Fruit fly (Drosophila melanogaster) whole organism, embryonic: ENCODE data around the gene CG12299.

ENCODE experiments used
- Antp ChIP-seq: fragments of 200-800 bp; sonication (Bioruptor generic); optimal IDR thresholded peaks from 3 replicates; lab custom pipeline; 2016; ENCODE audit warnings: missing biosample characterization, missing genetic modification characterization
- Atf3 ChIP-seq: fragments of 200-800 bp; sonication (Bioruptor generic); optimal IDR thresholded peaks from 3 replicates; lab custom pipeline; 2016; ENCODE audit warnings: missing biosample characterization, missing genetic modification characterization
- CG10267 ChIP-seq: fragments of 200-800 bp; sonication (Bioruptor generic); optimal IDR thresholded peaks from 2 replicates; lab custom pipeline; 2018; ENCODE audit warnings: missing biosample characterization, mild to moderate bottlenecking, missing genetic modification characterization, moderate library complexity
- CG10979 ChIP-seq: fragments of 200-800 bp; sonication (Bioruptor generic); optimal IDR thresholded peaks from 2 replicates; lab custom pipeline; 2018; ENCODE audit warnings: missing biosample characterization, mild to moderate bottlenecking, missing genetic modification characterization, moderate library complexity
- CG13123 ChIP-seq: fragments of 200-800 bp; sonication (Bioruptor generic); optimal IDR thresholded peaks from 2 replicates; lab custom pipeline; 2016; ENCODE audit warnings: missing biosample characterization, missing genetic modification characterization
- CG13775 ChIP-seq: fragments of 200-800 bp; sonication (Bioruptor generic); optimal IDR thresholded peaks from 3 replicates; lab custom pipeline; 2017; ENCODE audit warnings: missing biosample characterization, mild to moderate bottlenecking, missing genetic modification characterization
- CG14710 ChIP-seq: fragments of 200-800 bp; sonication (Bioruptor generic); optimal IDR thresholded peaks from 3 replicates; lab custom pipeline; 2019; ENCODE audit warnings: missing biosample characterization, mild to moderate bottlenecking, missing genetic modification characterization, moderate library complexity
- CG1603 ChIP-seq: fragments of 200-800 bp; sonication (Bioruptor generic); optimal IDR thresholded peaks from 2 replicates; lab custom pipeline; 2019; ENCODE audit warnings: missing biosample characterization, mild to moderate bottlenecking, missing genetic modification characterization, moderate library complexity
- CG2199 ChIP-seq: fragments of 200-800 bp; sonication (Bioruptor generic); IDR thresholded peaks from 3 replicates; pipeline ENCODE4 v1.3.6; 2022; ENCODE audit warnings: missing biosample characterization, missing genetic modification characterization
- CG30403 ChIP-seq: fragments of 200-800 bp; sonication (Bioruptor generic); optimal IDR thresholded peaks from 3 replicates; lab custom pipeline; 2016; ENCODE audit warnings: missing biosample characterization, missing genetic modification characterization
- CG34422 ChIP-seq: fragments of 200-800 bp; sonication (Bioruptor generic); IDR thresholded peaks from 3 replicates; pipeline ENCODE4 v1.3.6; 2022; ENCODE audit warnings: missing biosample characterization, missing genetic modification characterization
- CG3726 ChIP-seq: fragments of 200-800 bp; sonication (Bioruptor generic); IDR thresholded peaks from 3 replicates; pipeline ENCODE4, ENCODE4 v1.3.6; 2022; ENCODE audit warnings: missing biosample characterization, missing genetic modification characterization
- CG4617 ChIP-seq: fragments of 200-800 bp; sonication (Bioruptor generic); optimal IDR thresholded peaks from 3 replicates; lab custom pipeline; 2016; ENCODE audit warnings: missing biosample characterization, missing genetic modification characterization, borderline replicate concordance
- CG8765 ChIP-seq: fragments of 200-800 bp; sonication (Bioruptor generic); IDR thresholded peaks from 2 replicates; pipeline ENCODE4 v1.3.6; 2022; ENCODE audit warnings: missing biosample characterization, missing genetic modification characterization
- CG9932 ChIP-seq: fragments of 200-800 bp; sonication (Bioruptor generic); IDR thresholded peaks from 2 replicates; pipeline ENCODE4 v1.3.6; 2022; ENCODE audit warnings: missing biosample characterization, missing genetic modification characterization
- Doc3 ChIP-seq: fragments of 200-800 bp; sonication (Bioruptor generic); IDR thresholded peaks from 3 replicates; pipeline ENCODE4 v1.3.6; 2022; ENCODE audit warnings: missing biosample characterization, missing genetic modification characterization; ENCODE audit not compliant: partially characterized antibody
- Ets97D ChIP-seq: fragments of 200-800 bp; sonication (Bioruptor generic); optimal IDR thresholded peaks from 3 replicates; lab custom pipeline; 2016; ENCODE audit warnings: missing biosample characterization, missing genetic modification characterization
- Fer1 ChIP-seq: fragments of 200-800 bp; sonication (Bioruptor generic); optimal IDR thresholded peaks from 2 replicates; lab custom pipeline; 2017; ENCODE audit warnings: missing biosample characterization, mild to moderate bottlenecking, missing genetic modification characterization
- Hand ChIP-seq: fragments of 200-800 bp; sonication (Bioruptor generic); optimal IDR thresholded peaks from 2 replicates; lab custom pipeline; 2017; ENCODE audit warnings: mild to moderate bottlenecking, missing biosample characterization, missing genetic modification reagents, missing genetic modification characterization
- Hr78 ChIP-seq, 2 experiments: fragments of 200-800 bp in 1 of 2; fragments of >200 bp in 1 of 2; sonication (Bioruptor generic) in 1 of 2; optimal IDR thresholded peaks; 2 replicates each; lab custom pipeline; 2017 to 2019; ENCODE audit warnings: missing biosample characterization in 2 of 2, missing genetic modification characterization in 2 of 2, mild to moderate bottlenecking in 1 of 2, moderate library complexity in 1 of 2
- Lhr ChIP-seq: fragments of 200-800 bp; sonication (Bioruptor generic); optimal IDR thresholded peaks from 3 replicates; lab custom pipeline; 2017; ENCODE audit warnings: mild to moderate bottlenecking, missing biosample characterization, missing genetic modification reagents, missing genetic modification characterization
- MESR4 ChIP-seq: fragments of 200-800 bp; sonication (Bioruptor generic); optimal IDR thresholded peaks from 2 replicates; lab custom pipeline; 2018; ENCODE audit warnings: missing biosample characterization, mild to moderate bottlenecking, missing genetic modification characterization, moderate library complexity
- Med ChIP-seq: fragments of 200-800 bp; sonication (Bioruptor generic); peaks from one replicate; lab custom pipeline; 2016; ENCODE audit warnings: missing biosample characterization, missing genetic modification characterization, mild to moderate bottlenecking, inconsistent platforms, moderate library complexity
- NfI ChIP-seq: fragments of 200-800 bp; sonication (Bioruptor generic); optimal IDR thresholded peaks from 3 replicates; lab custom pipeline; 2018; ENCODE audit warnings: missing biosample characterization, mild to moderate bottlenecking, missing genetic modification characterization, moderate library complexity
- Opbp ChIP-seq: fragments of 200-800 bp; sonication (Bioruptor generic); IDR thresholded peaks from 3 replicates; pipeline ENCODE4 v1.3.6; 2022; ENCODE audit warnings: missing biosample characterization, missing genetic modification characterization; ENCODE audit not compliant: partially characterized antibody
- PHDP ChIP-seq: fragments of 200-800 bp; sonication (Bioruptor generic); optimal IDR thresholded peaks from 3 replicates; lab custom pipeline; 2018; ENCODE audit warnings: missing biosample characterization, mild to moderate bottlenecking, missing genetic modification characterization, moderate library complexity
- Ptx1 ChIP-seq: fragments of 200-800 bp; sonication (Bioruptor generic); IDR thresholded peaks from 2 replicates; pipeline ENCODE4 v1.3.6; 2022; ENCODE audit warnings: missing biosample characterization, missing genetic modification characterization
- Sin3A ChIP-seq: fragments of >200 bp; optimal IDR thresholded peaks from 2 replicates; lab custom pipeline; 2018
- Ssrp ChIP-seq: fragments of 200-800 bp; sonication (Bioruptor generic); optimal IDR thresholded peaks from 2 replicates; lab custom pipeline; 2018; ENCODE audit warnings: missing biosample characterization, mild to moderate bottlenecking, missing genetic modification characterization, moderate library complexity
- Trl ChIP-seq, 3 experiments: fragments of >200 bp in 2 of 3; fragments of 200-800 bp in 1 of 3; sonication (Bioruptor generic) in 1 of 3; optimal IDR thresholded peaks; 2 replicates in 1 of 3; 3 replicates in 2 of 3; lab custom pipeline; 2016 to 2017; ENCODE audit warnings: missing biosample characterization in 1 of 3, missing genetic modification characterization in 1 of 3
- Xrp1 ChIP-seq: fragments of 200-800 bp; sonication (Bioruptor generic); IDR thresholded peaks from 2 replicates; pipeline ENCODE4 v1.3.6; 2022; ENCODE audit warnings: missing biosample characterization, missing genetic modification characterization
- ato ChIP-seq: fragments of 200-800 bp; sonication (Bioruptor generic); IDR thresholded peaks from 2 replicates; pipeline ENCODE4 v1.3.6; 2022; ENCODE audit warnings: missing biosample characterization, missing genetic modification characterization; ENCODE audit not compliant: partially characterized antibody
- bab2 ChIP-seq: fragments of 200-800 bp; sonication (Bioruptor generic); optimal IDR thresholded peaks from 2 replicates; lab custom pipeline; 2016; ENCODE audit warnings: missing biosample characterization, missing genetic modification characterization
- bcd ChIP-seq: fragments of 200-800 bp; sonication (Bioruptor generic); optimal IDR thresholded peaks from 2 replicates; lab custom pipeline; 2017; ENCODE audit warnings: missing biosample characterization, mild to moderate bottlenecking, missing genetic modification characterization
- crp ChIP-seq, 2 experiments: fragments of 200-800 bp; sonication (Bioruptor generic); optimal IDR thresholded peaks; 2 replicates in 1 of 2; 3 replicates in 1 of 2; lab custom pipeline; 2017; ENCODE audit warnings: missing biosample characterization in 2 of 2, missing genetic modification characterization in 2 of 2, mild to moderate bottlenecking in 1 of 2, moderate library complexity in 1 of 2
- dm ChIP-seq: fragments of 200-800 bp; sonication (Bioruptor generic); optimal IDR thresholded peaks from 3 replicates; lab custom pipeline; 2016; ENCODE audit warnings: missing biosample characterization, missing genetic modification characterization
- eyg ChIP-seq: fragments of 200-800 bp; sonication (Bioruptor generic); optimal IDR thresholded peaks from 3 replicates; lab custom pipeline; 2016; ENCODE audit warnings: missing biosample characterization, missing genetic modification characterization
- ftz-f1 ChIP-seq: fragments of 200-800 bp; sonication (Bioruptor generic); optimal IDR thresholded peaks from 2 replicates; lab custom pipeline; 2016; ENCODE audit warnings: missing biosample characterization, missing genetic modification characterization
- fu2 ChIP-seq: fragments of 200-800 bp; sonication (Bioruptor generic); optimal IDR thresholded peaks from 2 replicates; lab custom pipeline; 2016; ENCODE audit warnings: missing biosample characterization, missing genetic modification characterization
- inv ChIP-seq: fragments of 200-800 bp; sonication (Bioruptor generic); IDR thresholded peaks from 2 replicates; pipeline ENCODE4 v1.3.6; 2022; ENCODE audit warnings: missing biosample characterization, missing genetic modification characterization; ENCODE audit not compliant: partially characterized antibody
- knrl ChIP-seq: fragments of 200-800 bp; sonication (Bioruptor generic); IDR thresholded peaks from 3 replicates; pipeline ENCODE4 v1.3.6; 2022; ENCODE audit warnings: missing biosample characterization, missing genetic modification characterization; ENCODE audit not compliant: partially characterized antibody
- mam ChIP-seq: fragments of 200-800 bp; sonication (Bioruptor generic); optimal IDR thresholded peaks from 3 replicates; lab custom pipeline; 2016; ENCODE audit warnings: missing biosample characterization, missing genetic modification characterization
- mirr ChIP-seq: fragments of 200-800 bp; sonication (Bioruptor generic); optimal IDR thresholded peaks from 3 replicates; lab custom pipeline; 2018; ENCODE audit warnings: missing biosample characterization, mild to moderate bottlenecking, missing genetic modification characterization
- pho ChIP-seq: fragments of 200-800 bp; sonication (Bioruptor generic); optimal IDR thresholded peaks from 2 replicates; lab custom pipeline; 2016; ENCODE audit warnings: missing biosample characterization, missing genetic modification characterization
- pita ChIP-seq: fragments of 200-800 bp; sonication (Bioruptor generic); optimal IDR thresholded peaks from 2 replicates; lab custom pipeline; 2017; ENCODE audit warnings: missing biosample characterization, mild to moderate bottlenecking, missing genetic modification characterization
- sna ChIP-seq: fragments of 200-800 bp; sonication (Bioruptor generic); IDR thresholded peaks from 2 replicates; pipeline ENCODE4 v1.3.6; 2022; ENCODE audit warnings: missing biosample characterization, missing genetic modification characterization; ENCODE audit not compliant: partially characterized antibody
- sqz ChIP-seq: fragments of 200-800 bp; sonication (Bioruptor generic); optimal IDR thresholded peaks from 3 replicates; lab custom pipeline; 2018; ENCODE audit warnings: missing biosample characterization, mild to moderate bottlenecking, missing genetic modification characterization
- sug ChIP-seq: fragments of 200-800 bp; optimal IDR thresholded peaks from 2 replicates; lab custom pipeline; 2019; ENCODE audit warnings: missing biosample characterization, mild to moderate bottlenecking, missing genetic modification characterization, moderate library complexity
- vvl ChIP-seq: fragments of 200-800 bp; sonication (Bioruptor generic); IDR thresholded peaks from 2 replicates; pipeline ENCODE4 v1.3.6; 2022; ENCODE audit warnings: missing biosample characterization, missing genetic modification characterization

The CG12299 gene

DNA sequence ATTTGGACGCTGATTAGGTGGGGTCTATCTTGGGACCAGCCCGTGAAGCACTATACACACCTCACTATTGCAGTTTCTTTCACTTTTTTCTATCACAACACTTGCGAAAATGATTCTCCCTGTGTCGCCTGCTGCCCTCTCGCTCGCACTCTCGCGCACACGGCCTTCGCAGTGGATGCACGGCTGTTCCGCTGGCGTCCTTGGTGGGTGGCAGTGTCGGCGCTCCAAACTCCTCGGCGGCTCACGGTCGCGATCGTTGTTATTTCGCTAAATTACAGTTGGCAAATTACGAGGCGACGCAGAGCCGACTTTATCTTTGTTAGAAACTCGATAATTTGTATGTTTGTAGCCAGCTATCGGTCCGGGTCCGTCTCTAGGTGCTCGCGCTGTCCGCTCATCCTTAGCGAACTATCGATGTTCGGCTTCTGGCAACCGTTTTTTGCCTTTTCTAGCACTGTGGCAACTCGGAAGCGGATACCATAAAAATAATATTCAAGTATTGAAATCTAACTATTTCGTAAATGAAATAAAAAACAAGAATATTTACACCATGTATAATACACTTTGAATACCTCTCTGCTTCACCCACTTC lies 30.5 kb downstream of the CG12299 start, which contains the start of gene Ubc2 (continued):
- no peak for TF ChIP-seq CG8765 (GFP tag; lab: Robert Waterston, UW)
- TF ChIP-seq CG4617 (GFP tag; lab: Kevin White, UChicago) = peak; percentile 79
- TF ChIP-seq CG1603 (tag; lab: Kevin White, UChicago) = peak; percentile 69
- TF ChIP-seq CG10979 (tag; lab: Kevin White, UChicago) = peak; percentile 10
- peak; percentile 12 for TF ChIP-seq Fer1 (GFP tag; lab: Kevin White, UChicago)
- peak; percentile 55 for TF ChIP-seq CG10267 (tag; lab: Kevin White, UChicago)
- TF ChIP-seq Antp (GFP tag; lab: Kevin White, UChicago) = peak; percentile 44
- peak; percentile 29 for TF ChIP-seq Ptx1 (GFP tag; lab: Robert Waterston, UW)
- peak; percentile 57 for TF ChIP-seq CG14710
- TF ChIP-seq Trl (optimal IDR thresholded peaks at IDR 0.05; lab: Kevin White, UChicago) = no peak
- TF ChIP-seq Trl (GFP tag; optimal IDR thresholded peaks at IDR 0.05; lab: Kevin White, UChicago) = peak; percentile 22
- TF ChIP-seq Atf3 = no peak
- TF ChIP-seq CG2199 = no peak
- no peak for TF ChIP-seq mirr (GFP tag; lab: Kevin White, UChicago)
- peak; percentile 80 for TF ChIP-seq ftz-f1
- peak; percentile 6 for TF ChIP-seq CG13775 (GFP tag; lab: Kevin White, UChicago)
- TF ChIP-seq knrl (GFP tag; lab: Robert Waterston, UW) = peak; percentile 83
- no peak for TF ChIP-seq CG3726 (GFP tag; lab: Robert Waterston, UW)
- TF ChIP-seq Xrp1 (GFP tag; lab: Robert Waterston, UW) = no peak
- no peak for TF ChIP-seq CG13123 (GFP tag; lab: Kevin White, UChicago)
- peak; percentile 94 for TF ChIP-seq Ets97D (GFP tag; lab: Kevin White, UChicago)
- no peak for TF ChIP-seq bcd
- peak; percentile 14 for TF ChIP-seq sqz (GFP tag; lab: Kevin White, UChicago)
- TF ChIP-seq Hand (GFP tag; lab: Kevin White, UChicago) = no peak
- peak; percentile 37 for TF ChIP-seq CG30403
- TF ChIP-seq sna (GFP tag; lab: Robert Waterston, UW) = peak; percentile 79
- TF ChIP-seq Ssrp (tag; lab: Kevin White, UChicago) = no peak
- TF ChIP-seq pho (GFP tag; lab: Kevin White, UChicago) = peak; percentile 46
- peak in 1 of 2 experiments; percentile 61 for TF ChIP-seq crp (GFP tag; optimal IDR thresholded peaks at IDR 0.05; lab: Kevin White, UChicago)
- peak; percentile 43 for TF ChIP-seq mam
- TF ChIP-seq inv (GFP tag; lab: Robert Waterston, UW) = peak; percentile 65; the same call in 1 of the 2 replicates
- TF ChIP-seq pita = no peak
- peak; percentile 93 for TF ChIP-seq Med
- TF ChIP-seq PHDP (tag; lab: Kevin White, UChicago) = peak; percentile 29
- peak; percentile 61 for TF ChIP-seq vvl
- peak; percentile 47 for TF ChIP-seq dm (GFP tag; lab: Kevin White, UChicago)
- TF ChIP-seq Sin3A = peak; percentile 40
- TF ChIP-seq CG34422 (GFP tag; lab: Robert Waterston, UW) = peak; percentile 46; the same call in 1 of the 3 replicates
- TF ChIP-seq Hr78 (GFP tag; optimal IDR thresholded peaks at IDR 0.05; lab: Kevin White, UChicago) = no peak
- TF ChIP-seq Opbp = peak; percentile 90
- peak; percentile 15 for TF ChIP-seq eyg (GFP tag; lab: Kevin White, UChicago)
- no peak for TF ChIP-seq sug (tag; lab: Kevin White, UChicago)
- TF ChIP-seq fu2 = peak; percentile 5
- peak; percentile 11 for TF ChIP-seq NfI
- TF ChIP-seq bab2 = peak; percentile 7
- TF ChIP-seq Lhr (GFP tag; lab: Kevin White, UChicago) = peak; percentile 48
- peak; percentile 77 for TF ChIP-seq ato (GFP tag; lab: Robert Waterston, UW)
- TF ChIP-seq Doc3 = peak; percentile 72
- peak; percentile 68 for TF ChIP-seq CG9932 (GFP tag; lab: Robert Waterston, UW)
- peak; percentile 54 for TF ChIP-seq MESR4
